Worm (Caenorhabditis elegans): ENCODE measurements around the gene unc-6.
"Not testable (repeated sequence)": the region's sequence is repeated elsewhere in the genome, so short reads cannot be mapped to it uniquely, and the experiment has no call there.

The unc-6 gene

ce11 chrX:6889374-6889773 lies at the start of gene unc-6:
Gene unc-6, plus strand, starts transcription at chrX:6889674.
- TF ChIP-seq him-1 (tag; optimal IDR thresholded peaks at IDR 0.05) (no peak), dao-5 (tag; optimal IDR thresholded peaks at IDR 0.05) (no peak), W03F9.2 (tag; optimal IDR thresholded peaks at IDR 0.05) (no peak)

ce11 chrX:6840670-6841308 lies 48.7 kb upstream of the unc-6 start, which contains the start of the genes glr-6 and asg-2:
Gene glr-6, minus strand, starts transcription at chrX:6840720.
Gene asg-2, plus strand, starts transcription at chrX:6841258.
- TF ChIP-seq W03F9.2 (tag; optimal IDR thresholded peaks at IDR 0.05) = peak; percentile 55
- peak; percentile 22 for TF ChIP-seq him-1 (tag; optimal IDR thresholded peaks at IDR 0.05)
- no peak for TF ChIP-seq dao-5 (tag; optimal IDR thresholded peaks at IDR 0.05)

- no peak for TF ChIP-seq him-1 (tag; optimal IDR thresholded peaks at IDR 0.05)
- TF ChIP-seq dao-5 (tag; optimal IDR thresholded peaks at IDR 0.05) = no peak
These were observed 44.9 kb upstream of the unc-6 start, which contains the start of gene C53B7.3 for ce11 chrX:6844394-6845072. Gene C53B7.3, plus strand, starts transcription at chrX:6844755.

ce11 chrX:6845934-6846333 lies 43.5 kb upstream of the unc-6 start, which contains the start of gene C53B7.2:
Gene C53B7.2, plus strand, starts transcription at chrX:6846234.
- no peak for TF ChIP-seq dao-5 (tag; optimal IDR thresholded peaks at IDR 0.05)
- TF ChIP-seq him-1 (tag; optimal IDR thresholded peaks at IDR 0.05) = no peak
- TF ChIP-seq W03F9.2 (tag; optimal IDR thresholded peaks at IDR 0.05) = no peak

- no peak for TF ChIP-seq him-1 (tag; optimal IDR thresholded peaks at IDR 0.05)
- no peak for TF ChIP-seq W03F9.2 (tag; optimal IDR thresholded peaks at IDR 0.05)
- no peak for TF ChIP-seq dao-5 (tag; optimal IDR thresholded peaks at IDR 0.05)
These were observed 40.9 kb upstream of the unc-6 start for ce11 chrX:6848596-6848995.

- TF ChIP-seq dao-5 (tag; optimal IDR thresholded peaks at IDR 0.05) (no peak), him-1 (tag; optimal IDR thresholded peaks at IDR 0.05) (no peak), W03F9.2 (tag; optimal IDR thresholded peaks at IDR 0.05) (no peak)
These were observed 39.1 kb upstream of the unc-6 start for ce11 chrX:6850412-6850811.

ce11 chrX:6853318-6853717 lies 36.2 kb upstream of the unc-6 start, which contains the start of gene rig-3:
Gene rig-3, plus strand, starts transcription at chrX:6853618.
- TF ChIP-seq him-1 (tag; optimal IDR thresholded peaks at IDR 0.05) (no peak), W03F9.2 (tag; optimal IDR thresholded peaks at IDR 0.05) (no peak), dao-5 (tag; optimal IDR thresholded peaks at IDR 0.05) (no peak)

- no peak for TF ChIP-seq W03F9.2 (tag; optimal IDR thresholded peaks at IDR 0.05)
These were observed 32.7 kb upstream of the unc-6 start for ce11 chrX:6856793-6857192.

ce11 chrX:6861564-6861963 lies 27.9 kb upstream of the unc-6 start:
- no peak for TF ChIP-seq dao-5 (tag; optimal IDR thresholded peaks at IDR 0.05)
- no peak for TF ChIP-seq W03F9.2 (tag; optimal IDR thresholded peaks at IDR 0.05)
- no peak for TF ChIP-seq him-1 (tag; optimal IDR thresholded peaks at IDR 0.05)

- TF ChIP-seq W03F9.2 (tag; optimal IDR thresholded peaks at IDR 0.05) (no peak), him-1 (tag; optimal IDR thresholded peaks at IDR 0.05) (no peak), dao-5 (tag; optimal IDR thresholded peaks at IDR 0.05) (no peak)
These were observed 26.4 kb upstream of the unc-6 start, which contains the start of gene nep-4 for ce11 chrX:6863032-6863431. Gene nep-4, minus strand, starts transcription at chrX:6863424.

- TF ChIP-seq W03F9.2 (tag; optimal IDR thresholded peaks at IDR 0.05) = no peak
- no peak for TF ChIP-seq dao-5 (tag; optimal IDR thresholded peaks at IDR 0.05)
- TF ChIP-seq him-1 (tag; optimal IDR thresholded peaks at IDR 0.05) = no peak
These were observed 23.6 kb upstream of the unc-6 start, which contains the start of gene odr-10 for ce11 chrX:6865839-6866238. Gene odr-10, minus strand, starts transcription at chrX:6865939.

- TF ChIP-seq him-1 (tag; optimal IDR thresholded peaks at IDR 0.05) (no peak), dao-5 (tag; optimal IDR thresholded peaks at IDR 0.05) (no peak), W03F9.2 (tag; optimal IDR thresholded peaks at IDR 0.05) (no peak)
These were observed 22.6 kb upstream of the unc-6 start for ce11 chrX:6866900-6867299.

- TF ChIP-seq dao-5 (tag; optimal IDR thresholded peaks at IDR 0.05) = peak; percentile 85
- TF ChIP-seq W03F9.2 (tag; optimal IDR thresholded peaks at IDR 0.05) = peak; percentile 47
- TF ChIP-seq him-1 (tag; optimal IDR thresholded peaks at IDR 0.05) = no peak
These were observed 21.8 kb upstream of the unc-6 start for ce11 chrX:6867707-6868106.

ce11 chrX:6868669-6869068 lies 20.8 kb upstream of the unc-6 start, which contains the start of gene C53B7.6:
Gene C53B7.6, minus strand, starts transcription at chrX:6868769.
- not testable (repeated sequence) for TF ChIP-seq dao-5, W03F9.2, him-1 (tag; optimal IDR thresholded peaks at IDR 0.05)

All from whole organism, L4/young adult.